Worm (Caenorhabditis elegans): ENCODE measurements around the gene srh-17.

srh-17 gene

DNA sequence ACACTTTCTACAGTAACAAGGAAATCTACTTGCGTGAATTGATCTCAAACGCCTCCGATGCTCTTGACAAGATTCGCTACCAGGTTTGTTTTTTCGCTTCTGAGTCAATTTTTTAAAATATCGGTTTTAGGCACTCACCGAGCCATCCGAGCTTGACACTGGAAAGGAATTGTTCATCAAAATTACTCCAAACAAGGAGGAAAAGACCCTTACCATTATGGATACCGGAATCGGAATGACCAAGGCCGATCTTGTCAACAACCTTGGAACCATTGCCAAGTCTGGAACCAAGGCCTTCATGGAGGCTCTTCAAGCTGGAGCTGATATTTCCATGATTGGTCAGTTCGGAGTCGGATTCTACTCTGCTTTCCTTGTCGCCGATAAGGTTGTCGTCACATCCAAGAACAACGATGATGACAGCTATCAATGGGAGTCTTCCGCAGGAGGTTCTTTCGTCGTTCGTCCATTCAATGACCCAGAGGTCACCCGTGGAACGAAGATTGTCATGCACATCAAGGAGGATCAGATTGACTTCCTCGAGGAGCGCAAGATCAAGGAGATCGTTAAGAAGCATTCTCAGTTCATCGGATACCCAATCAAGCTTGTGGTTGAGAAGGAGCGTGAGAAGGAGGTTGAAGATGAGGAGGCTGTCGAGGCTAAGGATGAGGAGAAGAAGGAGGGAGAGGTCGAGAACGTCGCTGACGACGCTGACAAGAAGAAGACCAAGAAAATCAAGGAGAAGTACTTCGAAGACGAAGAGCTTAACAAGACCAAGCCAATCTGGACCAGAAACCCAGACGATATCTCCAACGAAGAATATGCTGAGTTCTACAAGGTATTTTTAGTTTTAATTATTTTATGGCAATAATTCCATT, 25.4 kb downstream of the srh-17 start:
- TF ChIP-seq unc-62 (GFP tag; optimal IDR thresholded peaks at IDR 0.05): no peak

DNA sequence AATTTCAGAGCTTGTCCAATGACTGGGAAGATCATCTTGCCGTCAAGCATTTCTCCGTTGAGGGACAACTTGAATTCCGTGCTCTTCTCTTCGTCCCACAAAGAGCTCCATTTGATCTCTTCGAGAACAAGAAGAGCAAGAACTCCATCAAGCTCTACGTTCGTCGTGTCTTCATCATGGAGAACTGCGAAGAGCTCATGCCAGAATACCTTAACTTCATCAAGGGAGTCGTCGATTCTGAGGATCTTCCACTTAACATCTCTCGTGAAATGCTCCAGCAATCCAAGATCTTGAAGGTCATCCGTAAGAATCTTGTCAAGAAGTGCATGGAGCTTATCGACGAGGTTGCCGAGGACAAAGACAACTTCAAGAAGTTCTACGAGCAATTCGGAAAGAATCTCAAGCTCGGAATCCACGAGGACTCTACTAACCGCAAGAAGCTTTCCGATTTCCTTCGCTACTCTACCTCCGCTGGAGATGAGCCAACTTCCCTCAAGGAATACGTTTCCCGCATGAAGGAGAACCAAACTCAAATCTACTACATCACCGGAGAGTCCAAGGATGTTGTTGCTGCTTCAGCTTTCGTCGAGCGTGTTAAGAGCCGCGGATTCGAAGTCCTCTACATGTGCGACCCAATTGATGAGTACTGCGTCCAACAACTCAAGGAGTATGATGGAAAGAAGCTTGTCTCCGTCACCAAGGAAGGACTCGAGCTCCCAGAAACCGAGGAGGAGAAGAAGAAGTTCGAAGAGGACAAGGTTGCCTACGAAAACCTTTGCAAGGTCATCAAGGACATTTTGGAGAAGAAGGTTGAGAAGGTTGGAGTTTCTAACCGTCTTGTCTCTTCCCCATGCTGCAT, 26.2 kb downstream of the srh-17 start:
- no peak for TF ChIP-seq unc-62 (GFP tag; optimal IDR thresholded peaks at IDR 0.05)

DNA sequence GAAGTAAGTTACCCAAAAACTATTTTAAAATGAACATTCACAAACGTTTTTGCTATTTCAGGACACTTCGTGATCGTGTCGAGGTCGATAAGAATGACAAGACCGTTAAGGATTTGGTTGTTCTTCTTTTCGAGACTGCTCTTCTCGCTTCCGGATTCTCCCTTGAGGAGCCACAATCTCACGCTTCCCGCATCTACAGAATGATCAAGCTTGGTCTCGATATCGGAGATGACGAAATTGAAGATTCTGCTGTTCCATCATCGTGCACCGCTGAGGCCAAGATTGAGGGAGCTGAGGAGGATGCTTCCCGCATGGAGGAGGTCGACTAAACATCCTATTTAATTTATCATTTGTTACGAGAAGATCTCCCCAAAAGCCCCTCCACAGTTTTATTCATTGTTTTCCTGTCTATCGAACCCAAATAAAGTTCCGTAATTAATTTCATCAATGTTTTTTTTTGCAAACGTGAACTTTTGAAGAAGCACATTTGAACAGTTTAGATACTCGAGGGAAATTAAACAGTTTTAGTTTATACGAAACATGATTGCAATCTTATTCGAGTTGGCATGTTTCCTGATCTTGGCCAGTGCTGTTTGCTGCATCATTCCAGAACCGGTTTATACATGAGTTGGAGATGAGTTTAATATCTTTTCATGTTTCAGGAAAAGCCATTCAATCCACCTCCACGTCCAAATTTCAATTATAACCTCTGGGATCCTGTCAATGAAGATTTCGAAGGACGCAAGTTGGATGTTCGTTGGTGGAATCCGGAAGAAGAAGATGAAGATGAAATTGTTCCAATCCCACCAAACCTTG, 27.2 kb downstream of the srh-17 start, which contains the start of gene C47E8.11:
Gene C47E8.11, plus strand, starts transcription at position 520 of the 816 bp plus-strand sequence.
- TF ChIP-seq unc-62 (GFP tag; optimal IDR thresholded peaks at IDR 0.05): no peak

DNA sequence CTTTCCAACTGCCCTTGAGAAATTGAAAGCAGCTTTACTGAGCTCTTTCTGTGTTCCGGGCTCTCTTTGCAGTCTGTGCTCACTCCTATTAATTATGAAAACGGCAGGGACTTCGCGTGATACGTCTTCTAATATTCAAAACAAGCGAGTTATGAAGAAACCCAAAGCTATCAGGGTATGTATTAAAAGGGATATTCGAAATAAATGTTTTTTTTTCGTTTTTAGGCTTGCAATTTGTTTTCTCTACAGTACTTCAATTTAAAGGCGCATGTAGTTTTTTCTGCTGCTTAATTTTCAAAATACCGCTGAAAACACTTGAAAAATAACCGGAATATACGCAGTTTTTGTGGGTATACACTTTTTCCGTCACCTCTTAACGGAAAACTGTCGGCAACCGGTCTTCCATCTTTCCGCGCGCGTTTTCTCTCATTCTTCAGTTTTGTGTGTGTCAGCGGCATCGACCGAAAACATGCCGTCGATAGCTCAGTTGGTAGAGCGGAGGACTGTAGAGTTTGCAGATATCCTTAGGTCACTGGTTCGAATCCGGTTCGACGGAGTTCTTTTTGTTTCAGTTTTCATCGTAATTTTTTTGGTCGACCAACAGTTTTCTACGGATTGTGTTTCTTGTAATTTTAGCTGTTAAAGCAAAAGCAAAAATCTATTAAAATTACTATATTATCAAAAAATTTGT, 28.1 kb downstream of the srh-17 start, which contains the start of gene gasr-8:
Gene gasr-8, plus strand, starts transcription at position 51 of the 691 bp plus-strand sequence.
- no peak for TF ChIP-seq unc-62 (GFP tag; optimal IDR thresholded peaks at IDR 0.05)

DNA sequence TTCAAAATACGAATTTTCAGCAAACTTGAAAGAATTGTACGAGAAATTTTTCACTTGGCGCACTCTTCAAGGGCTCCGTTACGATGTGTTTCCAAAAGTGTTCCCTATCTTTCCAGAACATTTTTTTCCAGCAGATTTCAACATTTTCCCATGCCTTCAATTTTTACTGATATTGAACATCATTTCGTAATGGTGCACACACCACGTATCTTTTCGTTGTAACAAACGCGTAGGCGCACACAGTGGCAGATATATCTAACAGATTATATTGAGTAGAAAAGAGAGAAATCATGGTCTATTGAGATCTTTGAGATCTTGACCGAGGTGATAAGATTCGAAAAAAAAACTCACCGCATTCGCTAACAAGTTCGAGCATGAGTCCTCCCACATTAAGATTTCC, 34.6 kb downstream of the srh-17 start:
- no peak for TF ChIP-seq unc-62 (GFP tag; optimal IDR thresholded peaks at IDR 0.05)

DNA sequence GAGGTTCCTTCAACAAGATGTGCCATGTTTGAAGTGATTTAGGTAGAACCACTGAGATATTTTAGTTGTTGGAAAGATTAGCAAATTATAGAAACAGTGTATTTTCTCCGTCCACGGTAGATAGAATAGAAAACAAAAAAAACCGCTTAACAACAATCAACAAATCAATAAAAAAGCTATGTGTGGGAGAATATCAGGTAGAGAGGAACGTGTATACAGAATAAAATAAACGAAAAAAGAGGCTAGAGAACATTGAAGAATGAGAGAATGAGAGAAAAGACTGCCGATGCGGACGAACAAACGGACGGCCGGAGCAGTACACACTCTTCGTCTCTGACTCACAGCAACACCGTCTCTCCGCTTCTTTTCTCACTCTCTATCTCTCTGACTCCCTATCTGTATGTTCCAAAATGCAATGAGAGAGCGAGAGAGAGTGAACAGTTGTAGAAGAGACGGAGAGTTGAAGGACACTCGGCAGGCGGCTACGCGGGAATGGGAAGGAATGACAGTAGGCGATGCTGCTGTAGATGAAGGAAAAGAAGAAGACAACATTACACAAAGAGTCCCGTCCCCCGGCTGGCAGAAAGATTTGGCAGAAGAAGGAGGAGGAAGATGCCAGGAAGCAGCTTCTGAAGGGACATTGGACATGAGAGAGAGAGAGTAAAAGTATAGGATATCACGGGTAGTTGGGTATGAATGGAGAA, 35.7 kb downstream of the srh-17 start, which contains the start of gene unc-112:
Gene unc-112, minus strand, starts transcription at position 51 of the 704 bp plus-strand sequence.
- no peak for TF ChIP-seq unc-62 (GFP tag; optimal IDR thresholded peaks at IDR 0.05)

DNA sequence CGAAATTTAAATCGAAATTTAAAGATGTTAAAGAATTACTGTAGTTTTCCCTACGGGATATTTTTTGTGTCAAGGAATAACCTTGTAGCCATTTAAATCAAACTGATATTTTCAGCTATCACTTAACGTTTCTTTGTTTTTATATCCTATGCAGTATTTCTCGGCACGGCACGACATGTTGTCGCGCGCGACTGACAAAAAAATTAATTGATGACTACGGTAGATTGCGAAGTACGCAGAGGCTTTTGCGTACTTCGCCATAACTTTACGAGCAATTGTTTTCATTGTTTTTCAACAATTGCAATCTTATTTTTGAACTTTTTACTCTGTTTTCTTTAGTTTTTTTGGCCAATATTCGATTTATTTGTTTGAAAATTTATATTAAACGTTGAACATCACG, 36.9 kb downstream of the srh-17 start:
- no peak for TF ChIP-seq unc-62 (GFP tag; optimal IDR thresholded peaks at IDR 0.05)

DNA sequence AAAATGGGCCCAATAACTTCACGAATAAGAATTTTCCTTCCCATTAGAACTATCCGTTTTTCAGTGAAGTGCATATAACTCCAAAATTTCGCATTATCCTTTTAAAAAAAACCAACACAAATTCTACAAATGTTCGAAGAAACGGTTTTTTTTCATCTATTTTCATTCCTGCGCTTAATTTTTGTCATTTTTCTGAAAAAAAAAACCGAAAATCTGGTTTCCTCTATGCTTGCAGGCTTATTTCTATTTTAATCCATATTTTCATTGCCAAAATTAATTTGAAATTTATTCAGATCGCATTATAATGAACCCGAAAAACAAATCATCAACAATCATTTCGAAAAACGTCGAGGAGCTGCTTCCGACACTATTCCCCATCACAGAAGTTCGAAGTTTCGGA, 37.6 kb downstream of the srh-17 start, which contains the start of gene set-5:
Gene set-5, plus strand, starts transcription at position 301 of the 400 bp plus-strand sequence.
- no peak for TF ChIP-seq unc-62 (GFP tag; optimal IDR thresholded peaks at IDR 0.05)

DNA sequence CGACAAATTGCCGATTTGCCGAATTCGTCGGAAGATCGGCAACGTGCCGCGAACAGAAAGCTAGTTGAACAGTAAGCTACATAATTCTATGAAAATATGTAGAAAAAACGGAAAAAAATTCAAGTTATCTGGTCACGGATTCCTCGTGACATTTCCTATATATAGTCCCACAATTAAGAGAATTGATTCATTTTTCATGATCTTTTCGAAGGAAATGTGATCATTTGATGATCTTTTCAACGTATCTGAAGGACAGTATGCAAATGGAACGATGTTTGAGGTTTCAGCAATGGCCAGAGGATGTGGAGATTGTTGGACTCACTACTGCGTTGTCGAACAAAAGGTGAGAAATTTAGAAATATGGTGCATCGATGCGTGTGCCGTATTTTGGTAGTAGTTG, 46.9 kb downstream of the srh-17 start, which contains the start of gene R08A2.9:
Gene R08A2.9, plus strand, starts transcription at position 301 of the 400 bp plus-strand sequence.
- TF ChIP-seq unc-62 (GFP tag; optimal IDR thresholded peaks at IDR 0.05): no peak

DNA sequence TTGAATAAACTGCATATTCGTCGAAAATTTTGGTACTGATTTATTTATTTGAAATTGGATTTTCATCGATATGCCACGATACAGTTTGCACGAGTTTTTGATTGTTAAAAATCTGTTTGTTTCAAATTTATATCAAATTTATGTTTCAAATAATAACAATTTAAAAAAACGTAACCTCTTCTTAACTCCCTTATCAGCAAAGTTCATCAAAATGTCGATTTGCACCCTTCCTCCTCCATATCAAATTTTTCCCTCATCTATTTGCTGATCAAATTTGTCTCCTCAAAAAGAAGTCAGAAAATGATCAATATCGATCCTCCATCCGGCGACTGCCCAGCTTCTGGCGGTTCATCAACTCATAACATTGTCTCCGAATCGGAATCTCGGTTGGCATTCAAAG, 50.0 kb downstream of the srh-17 start, which contains the start of gene ssp-33:
Gene ssp-33, plus strand, starts transcription at position 301 of the 400 bp plus-strand sequence.
- no peak for TF ChIP-seq unc-62 (GFP tag; optimal IDR thresholded peaks at IDR 0.05)

DNA sequence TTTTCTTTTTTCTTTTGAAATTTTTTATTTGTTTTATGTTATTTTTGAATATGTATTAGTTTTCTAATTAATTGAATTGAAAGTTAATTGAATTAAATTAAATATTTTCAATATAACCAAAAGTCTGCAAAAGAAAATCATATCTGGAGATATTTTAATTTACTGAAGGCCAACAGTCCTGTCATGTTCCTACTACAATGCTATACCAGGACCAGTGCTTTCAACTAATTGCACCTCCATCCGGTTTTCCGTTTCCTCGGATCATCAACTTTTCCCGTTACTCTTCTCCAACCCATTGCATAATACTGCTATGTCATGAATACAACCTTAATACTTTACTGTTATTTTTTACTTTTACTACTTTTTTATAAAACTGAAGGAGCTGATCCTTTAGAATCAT, 51.2 kb downstream of the srh-17 start, which contains the start of gene R08A2.5:
Gene R08A2.5, plus strand, starts transcription at position 301 of the 400 bp plus-strand sequence.
- TF ChIP-seq unc-62 (GFP tag; optimal IDR thresholded peaks at IDR 0.05): no peak

Measured in whole organism, dauer.